Worm (Caenorhabditis elegans) whole organism, young adult: ENCODE measurements around the gene C16D9.5.

Experiments used
- B0019.2 ChIP-seq: fragments of 200-800 bp; sonication (Bioruptor generic); conservative IDR thresholded peaks from 2 replicates; pipeline ENCODE4 v1.3.6; 2022; ENCODE audit warnings: missing genetic modification reagents, missing genetic modification characterization, missing compliant biosample characterization
- B0261.1 ChIP-seq: sonication (generic microtip); optimal IDR thresholded peaks from 2 replicates; lab custom pipeline; 2016; ENCODE audit warnings: mild to moderate bottlenecking, missing genetic modification characterization, moderate library complexity, missing compliant biosample characterization
- C06A6.2 ChIP-seq: fragments of 200-800 bp; sonication (Bioruptor generic); conservative IDR thresholded peaks from 2 replicates; pipeline ENCODE4 v1.3.6; 2022; ENCODE audit warnings: missing genetic modification characterization, missing compliant biosample characterization
- F39B2.1 ChIP-seq: fragments of 200-800 bp; sonication (Bioruptor generic); IDR thresholded peaks from 2 replicates; pipeline ENCODE4 v1.3.6; 2022; ENCODE audit warnings: missing genetic modification reagents, missing genetic modification characterization, missing compliant biosample characterization
- F49E8.2 ChIP-seq: sonication (generic microtip); optimal IDR thresholded peaks from 3 replicates; lab custom pipeline; 2017; ENCODE audit warnings: missing genetic modification characterization, mild to moderate bottlenecking, missing compliant biosample characterization, antibody characterized with exemption, moderate library complexity; ENCODE audit not compliant: insufficient read depth
- Y56A3A.18 ChIP-seq: fragments of 200-800 bp; sonication (Bioruptor generic); IDR thresholded peaks from 2 replicates; pipeline ENCODE4 v1.3.6; 2022; ENCODE audit warnings: missing genetic modification reagents, missing genetic modification characterization, missing compliant biosample characterization
- ZK185.1 ChIP-seq: sonication (generic microtip); optimal IDR thresholded peaks from 2 replicates; lab custom pipeline; 2016; ENCODE audit warnings: mild to moderate bottlenecking, missing genetic modification characterization, missing compliant biosample characterization; ENCODE audit not compliant: poor library complexity, severe bottlenecking
- ama-1 ChIP-seq, 3 experiments: fragments of 150-350 bp in 1 of 3; sonication (generic microtip) in 2 of 3; optimal IDR thresholded peaks; 2 replicates each; lab custom pipeline; 2014 to 2018; ENCODE audit warnings: missing biosample characterization in 2 of 3, missing genetic modification characterization in 2 of 3, missing genetic modification reagents in 2 of 3
- atf-7 ChIP-seq: sonication (generic microtip); optimal IDR thresholded peaks from 2 replicates; lab custom pipeline; 2017; ENCODE audit warnings: mild to moderate bottlenecking, missing genetic modification characterization, missing compliant biosample characterization
- ccch-3 ChIP-seq: fragments of 200-800 bp; sonication (Bioruptor generic); optimal IDR thresholded peaks from 2 replicates; lab custom pipeline; 2018; ENCODE audit warnings: mild to moderate bottlenecking, missing genetic modification characterization, missing compliant biosample characterization
- cebp-1 ChIP-seq, 2 experiments: fragments of 200-800 bp in 1 of 2; sonication (Bioruptor generic) in 1 of 2; sonication (generic microtip) in 1 of 2; IDR thresholded peaks in 1 of 2; optimal IDR thresholded peaks in 1 of 2; 2 replicates each; pipeline versions ENCODE4 v1.3.6 to Lab custom; 2017 to 2022; ENCODE audit warnings: missing compliant biosample characterization in 2 of 2, missing genetic modification characterization in 2 of 2, mild to moderate bottlenecking in 1 of 2, missing genetic modification reagents in 1 of 2, moderate library complexity in 1 of 2
- ceh-27 ChIP-seq: fragments of 200-800 bp; sonication (Bioruptor generic); optimal IDR thresholded peaks from 2 replicates; lab custom pipeline; 2018; ENCODE audit warnings: mild to moderate bottlenecking, missing genetic modification characterization, moderate library complexity, missing compliant biosample characterization
- chd-7 ChIP-seq: sonication (generic microtip); optimal IDR thresholded peaks from 2 replicates; lab custom pipeline; 2016; ENCODE audit warnings: mild to moderate bottlenecking, missing genetic modification characterization, moderate library complexity, missing compliant biosample characterization
- die-1 ChIP-seq: sonication (generic microtip); optimal IDR thresholded peaks from 2 replicates; lab custom pipeline; 2016; ENCODE audit warnings: missing genotype, mild to moderate bottlenecking, missing genetic modification characterization, missing compliant biosample characterization
- dox-1 ChIP-seq: fragments of 200-800 bp; sonication (Bioruptor generic); IDR thresholded peaks from 2 replicates; pipeline ENCODE4 v1.3.6; 2022; ENCODE audit warnings: missing genetic modification reagents, missing genetic modification characterization, missing compliant biosample characterization
- egl-18 ChIP-seq: fragments of 200-800 bp; sonication (Bioruptor generic); IDR thresholded peaks from 2 replicates; pipeline ENCODE4 v1.3.6; 2022; ENCODE audit warnings: missing genetic modification reagents, missing genetic modification characterization, missing compliant biosample characterization
- ekl-4 ChIP-seq: fragments of 200-800 bp; sonication (Bioruptor generic); IDR thresholded peaks from 2 replicates; pipeline ENCODE4 v1.3.6; 2022; ENCODE audit warnings: missing genetic modification reagents, missing genetic modification characterization, missing compliant biosample characterization
- ets-4 ChIP-seq: fragments of 200-800 bp; sonication (Bioruptor generic); optimal IDR thresholded peaks from 2 replicates; lab custom pipeline; 2018; ENCODE audit warnings: mild to moderate bottlenecking, missing genetic modification characterization, missing compliant biosample characterization
- him-1 ChIP-seq: sonication (generic microtip); optimal IDR thresholded peaks from 2 replicates; lab custom pipeline; 2016; ENCODE audit warnings: missing genotype, missing genetic modification reagents, missing genetic modification characterization, missing compliant biosample characterization
- hlh-12 ChIP-seq: sonication (generic microtip); optimal IDR thresholded peaks from 2 replicates; lab custom pipeline; 2016; ENCODE audit warnings: missing genetic modification characterization, missing compliant biosample characterization
- hlh-26 ChIP-seq: fragments of 200-800 bp; sonication (Bioruptor generic); conservative IDR thresholded peaks from 2 replicates; pipeline ENCODE4 v1.3.6; 2022; ENCODE audit warnings: missing genetic modification reagents, missing genetic modification characterization, missing compliant biosample characterization
- hmg-1.2 ChIP-seq: fragments of 200-800 bp; sonication (Bioruptor generic); IDR thresholded peaks from 2 replicates; pipeline ENCODE4 v1.3.6; 2022; ENCODE audit warnings: missing genetic modification reagents, missing genetic modification characterization, missing compliant biosample characterization
- let-607 ChIP-seq, 2 experiments: fragments of 200-800 bp in 1 of 2; sonication (Bioruptor generic) in 1 of 2; sonication (generic microtip) in 1 of 2; optimal IDR thresholded peaks; 2 replicates each; lab custom pipeline; 2016 to 2018; ENCODE audit warnings: mild to moderate bottlenecking in 2 of 2, missing compliant biosample characterization in 2 of 2, missing genetic modification characterization in 2 of 2, moderate library complexity in 2 of 2, missing genotype in 1 of 2
- lin-40 ChIP-seq: sonication (generic microtip); optimal IDR thresholded peaks from 2 replicates; lab custom pipeline; 2016; ENCODE audit warnings: missing genetic modification characterization, mild to moderate bottlenecking, missing compliant biosample characterization, missing genotype, missing genetic modification reagents
- lsl-1 ChIP-seq: fragments of 200-800 bp; sonication (Bioruptor generic); optimal IDR thresholded peaks from 2 replicates; lab custom pipeline; 2018; ENCODE audit warnings: mild to moderate bottlenecking, missing genetic modification characterization, moderate library complexity, missing compliant biosample characterization
- mcd-1 ChIP-seq: fragments of 200-800 bp; sonication (Bioruptor generic); IDR thresholded peaks from 2 replicates; pipeline ENCODE4 v1.3.6; 2022; ENCODE audit warnings: missing genetic modification reagents, missing genetic modification characterization, missing compliant biosample characterization
- nfya-2 ChIP-seq: fragments of 200-800 bp; sonication (Bioruptor generic); IDR thresholded peaks from 2 replicates; pipeline ENCODE4 v1.3.6; 2022; ENCODE audit warnings: missing genetic modification reagents, missing genetic modification characterization, missing compliant biosample characterization
- nfyb-1 ChIP-seq: fragments of 200-800 bp; sonication (Bioruptor generic); IDR thresholded peaks from 2 replicates; pipeline ENCODE4 v1.3.6; 2022; ENCODE audit warnings: missing genetic modification reagents, missing genetic modification characterization, missing compliant biosample characterization
- nhr-80 ChIP-seq: sonication (generic microtip); optimal IDR thresholded peaks from 2 replicates; lab custom pipeline; 2016; ENCODE audit warnings: missing genetic modification characterization, missing compliant biosample characterization
- rpc-1 ChIP-seq, 2 experiments: fragments of 150-350 bp in 1 of 2; sonication (generic microtip) in 1 of 2; optimal IDR thresholded peaks; 2 replicates each; lab custom pipeline; 2014 to 2018; ENCODE audit warnings: missing biosample characterization in 1 of 2, missing genetic modification characterization in 1 of 2, missing genetic modification reagents in 1 of 2, missing genotype in 1 of 2
- snpc-4 ChIP-seq, 5 experiments: fragments of 150-350 bp in 1 of 5; sonication (generic microtip) in 4 of 5; optimal IDR thresholded peaks; 2 replicates each; lab custom pipeline; 2014 to 2018; ENCODE audit warnings: missing genetic modification characterization in 5 of 5, missing biosample characterization in 3 of 5, antibody characterized with exemption in 2 of 5, mild to moderate bottlenecking in 2 of 5, missing compliant biosample characterization in 2 of 5, missing genotype in 2 of 5, moderate library complexity in 2 of 5, missing genetic modification reagents in 1 of 5
- tlf-1 ChIP-seq: fragments of 200-800 bp; sonication (Bioruptor generic); optimal IDR thresholded peaks from 2 replicates; lab custom pipeline; 2018; ENCODE audit warnings: mild to moderate bottlenecking, missing genetic modification characterization, missing compliant biosample characterization
- unc-130 ChIP-seq: sonication (generic microtip); optimal IDR thresholded peaks from 2 replicates; lab custom pipeline; 2016; ENCODE audit warnings: missing genetic modification reagents, missing genetic modification characterization, missing compliant biosample characterization
- ztf-28 ChIP-seq: fragments of 200-800 bp; sonication (Bioruptor generic); IDR thresholded peaks from 2 replicates; pipeline ENCODE4 v1.3.6; 2022; ENCODE audit warnings: missing genetic modification reagents, missing genetic modification characterization, missing compliant biosample characterization

C16D9.5 gene

DNA sequence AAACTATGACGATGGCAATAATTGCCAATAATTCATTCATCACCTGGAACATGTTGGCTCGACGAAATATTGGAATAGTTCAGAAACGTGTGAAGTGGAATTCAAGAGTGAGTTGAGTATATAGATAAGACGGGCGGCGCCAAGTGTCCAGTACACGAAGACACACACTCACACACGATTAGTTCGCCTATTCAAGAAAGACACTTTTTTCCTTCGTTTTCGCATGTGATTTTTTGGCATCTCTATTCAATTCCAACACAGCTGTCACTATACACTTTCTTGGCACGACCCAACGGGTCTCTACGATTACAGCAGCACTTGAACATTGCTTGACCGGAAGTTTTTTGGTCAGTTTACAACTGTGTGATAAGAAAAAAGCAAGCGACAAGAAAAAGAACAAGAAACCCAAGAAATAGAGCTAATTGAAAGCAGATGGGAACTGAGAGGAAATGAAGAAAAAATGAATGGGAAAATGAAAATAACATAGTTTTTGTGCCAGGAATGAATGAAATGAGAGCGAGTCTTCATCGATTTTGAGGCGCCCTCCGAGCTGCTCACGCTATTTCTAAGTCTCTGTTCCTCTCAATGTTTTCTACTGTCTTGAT is 27.6 kb downstream of the C16D9.5 start, which contains the start of gene K07C11.8:
Gene K07C11.8 (minus strand): TSS at position 224 of the 605 bp plus-strand sequence.
- TF ChIP-seq snpc-4 (GFP tag; optimal IDR thresholded peaks at IDR 0.05; lab: Kevin White, UChicago), result no peak
- peak in 1 of 4 experiments; percentile 20 for TF ChIP-seq snpc-4 (tag; optimal IDR thresholded peaks at IDR 0.05; lab: Kevin White, UChicago)
- peak; percentile 35; the same call in 1 of the 2 replicates for TF ChIP-seq dox-1 (GFP tag; lab: Robert Waterston, UW)
- peak; percentile 92 for TF ChIP-seq nhr-80 (tag; lab: Kevin White, UChicago)
- peak; percentile 35 for TF ChIP-seq ceh-27 (GFP tag; lab: Kevin White, UChicago)
- TF ChIP-seq ets-4 (GFP tag; lab: Kevin White, UChicago), result peak; percentile 5
- TF ChIP-seq let-607 (tag; optimal IDR thresholded peaks at IDR 0.05; lab: Kevin White, UChicago), result peak; percentile 13 to 74
- no peak for TF ChIP-seq cebp-1 (GFP tag; IDR thresholded peaks at IDR 0.05; lab: Robert Waterston, UW)
- TF ChIP-seq cebp-1 (tag; optimal IDR thresholded peaks at IDR 0.05; lab: Kevin White, UChicago), result peak; percentile 15
- peak; percentile 49 for TF ChIP-seq atf-7
- TF ChIP-seq ccch-3 (GFP tag; lab: Kevin White, UChicago), result no peak
- TF ChIP-seq rpc-1 (optimal IDR thresholded peaks at IDR 0.05; lab: Kevin White, UChicago), result no peak
- TF ChIP-seq rpc-1 (tag; optimal IDR thresholded peaks at IDR 0.05; lab: Kevin White, UChicago), result no peak

- TF ChIP-seq F39B2.1 (GFP tag; lab: Robert Waterston, UW), result no peak
- TF ChIP-seq tlf-1 (GFP tag; lab: Kevin White, UChicago), result no peak
- TF ChIP-seq F49E8.2 (tag; lab: Kevin White, UChicago), result no peak
- no peak for TF ChIP-seq hlh-26
- TF ChIP-seq ZK185.1 (tag; lab: Kevin White, UChicago), result no peak
- TF ChIP-seq snpc-4 (GFP tag; optimal IDR thresholded peaks at IDR 0.05; lab: Kevin White, UChicago), result no peak
- TF ChIP-seq snpc-4 (tag; optimal IDR thresholded peaks at IDR 0.05; lab: Kevin White, UChicago), result peak in 1 of 4 experiments; percentile 11
- TF ChIP-seq C06A6.2, result no peak
Measured at ce11 chrV:8217118-8217517, 28.2 kb downstream of the C16D9.5 start.

DNA sequence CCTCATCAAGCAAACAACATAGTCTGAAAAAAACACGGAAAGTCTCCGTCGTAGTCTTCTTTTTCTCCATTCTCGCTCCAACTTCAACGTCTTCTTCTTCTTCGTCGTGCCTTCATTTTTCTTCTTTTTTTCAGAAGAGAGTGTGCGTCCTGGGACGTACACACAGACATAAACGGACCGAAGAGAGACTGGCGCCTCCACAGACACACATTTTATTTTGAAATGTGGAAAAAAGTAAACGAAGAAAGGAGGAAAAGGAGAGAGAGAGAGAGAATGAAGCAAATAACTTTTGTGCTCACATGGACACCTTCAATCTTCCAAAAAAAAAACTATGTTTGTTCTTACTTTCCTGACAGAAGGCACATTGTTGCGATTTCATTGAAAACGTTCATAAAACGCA is 30.2 kb downstream of the C16D9.5 start:
- no peak for TF ChIP-seq cebp-1 (GFP tag; IDR thresholded peaks at IDR 0.05; lab: Robert Waterston, UW)
- TF ChIP-seq cebp-1 (tag; optimal IDR thresholded peaks at IDR 0.05; lab: Kevin White, UChicago), result peak; percentile 1
- no peak for TF ChIP-seq B0019.2 (GFP tag; lab: Robert Waterston, UW)
- no peak for TF ChIP-seq lsl-1 (GFP tag; lab: Kevin White, UChicago)
- TF ChIP-seq ama-1 (optimal IDR thresholded peaks at IDR 0.05; lab: Kevin White, UChicago), result no peak
- no peak for TF ChIP-seq ama-1 (GFP tag; optimal IDR thresholded peaks at IDR 0.05; lab: Kevin White, UChicago)

- no peak for TF ChIP-seq ama-1 (optimal IDR thresholded peaks at IDR 0.05; lab: Kevin White, UChicago)
- no peak for TF ChIP-seq ama-1 (GFP tag; optimal IDR thresholded peaks at IDR 0.05; lab: Kevin White, UChicago)
- TF ChIP-seq ekl-4 (GFP tag; lab: Robert Waterston, UW), result no peak
- no peak for TF ChIP-seq Y56A3A.18
- no peak for TF ChIP-seq hlh-12 (tag; lab: Kevin White, UChicago)
- no peak for TF ChIP-seq chd-7 (tag; lab: Kevin White, UChicago)
- TF ChIP-seq him-1, result no peak
- no peak for TF ChIP-seq hmg-1.2 (GFP tag; lab: Robert Waterston, UW)
- no peak for TF ChIP-seq C06A6.2
- no peak for TF ChIP-seq lin-40 (tag; lab: Kevin White, UChicago)
- no peak for TF ChIP-seq B0261.1 (tag; lab: Kevin White, UChicago)
- no peak for TF ChIP-seq unc-130 (GFP tag; lab: Kevin White, UChicago)
- no peak for TF ChIP-seq mcd-1 (GFP tag; lab: Robert Waterston, UW)
- no peak for TF ChIP-seq nfya-2 (GFP tag; lab: Robert Waterston, UW)
- TF ChIP-seq die-1 (tag; lab: Kevin White, UChicago), result no peak
- no peak for TF ChIP-seq ztf-28 (GFP tag; lab: Robert Waterston, UW)
- TF ChIP-seq nfyb-1 (GFP tag; lab: Robert Waterston, UW), result no peak
- no peak for TF ChIP-seq rpc-1 (optimal IDR thresholded peaks at IDR 0.05; lab: Kevin White, UChicago)
- TF ChIP-seq rpc-1 (tag; optimal IDR thresholded peaks at IDR 0.05; lab: Kevin White, UChicago), result no peak
- TF ChIP-seq egl-18 (GFP tag; lab: Robert Waterston, UW), result no peak
Measured at ce11 chrV:8213868-8214267, 31.5 kb downstream of the C16D9.5 start, which contains the start of gene K07C11.7. K07C11.7 (minus strand) TSS chrV:8213968.
